Worm (Caenorhabditis elegans) whole organism, L1 larva: Measurements from ENCODE around the gene cyp-35B2.

Source experiments
- C16A3.4 ChIP-seq: fragments of 150-350 bp; optimal IDR thresholded peaks from 2 replicates; lab custom pipeline; 2014; ENCODE audit warnings: missing biosample characterization, missing genetic modification characterization
- ceh-82 ChIP-seq, 3 experiments: fragments of 150-350 bp in 1 of 3; sonication (generic microtip) in 2 of 3; optimal IDR thresholded peaks; 2 replicates each; lab custom pipeline; 2014 to 2017; ENCODE audit warnings: missing biosample characterization in 3 of 3, missing genetic modification characterization in 3 of 3
- elt-3 ChIP-seq, 6 experiments: fragments of 150-350 bp in 1 of 6; sonication (generic microtip); optimal IDR thresholded peaks; 2 replicates each; lab custom pipeline; 2017 to 2018; ENCODE audit warnings: missing biosample characterization in 6 of 6, missing genetic modification characterization in 6 of 6, inconsistent platforms in 1 of 6
- lsy-2 ChIP-seq, 2 experiments: fragments of 150-350 bp; optimal IDR thresholded peaks; 2 replicates each; lab custom pipeline; 2014; ENCODE audit warnings: missing biosample characterization in 2 of 2, missing genetic modification characterization in 2 of 2
- unc-130 ChIP-seq: fragments of 150-350 bp; optimal IDR thresholded peaks from 2 replicates; lab custom pipeline; 2017; ENCODE audit warnings: missing biosample characterization, missing genetic modification characterization, inconsistent platforms

DNA sequence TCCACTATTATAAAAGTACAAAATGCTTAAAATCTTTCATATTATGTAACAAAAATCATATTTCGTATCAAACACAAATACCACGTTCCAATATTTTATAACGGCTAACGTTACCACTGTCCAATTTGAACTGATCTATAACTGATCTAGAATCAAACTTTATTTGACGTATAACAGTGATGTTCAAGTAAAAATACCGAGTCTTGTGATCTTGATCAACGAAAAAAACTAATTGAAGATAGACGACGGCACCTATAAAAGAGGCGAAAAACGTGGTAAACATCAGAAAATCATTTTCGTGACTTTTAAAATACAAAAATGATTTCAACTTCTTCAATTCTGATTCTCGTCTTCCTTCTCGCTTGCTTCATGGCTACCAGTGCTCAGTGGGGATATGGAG is 45.7 kb downstream of the cyp-35B2 start, which contains the start of gene nlp-28:
- TF ChIP-seq lsy-2 (tag; optimal IDR thresholded peaks at IDR 0.05; lab: Kevin White, UChicago) (no peak), ceh-82 (tag; optimal IDR thresholded peaks at IDR 0.05; lab: Kevin White, UChicago) (no peak), unc-130 (tag; lab: Kevin White, UChicago) (no peak), C16A3.4 (tag; lab: Kevin White, UChicago) (no peak), elt-3 (tag; optimal IDR thresholded peaks at IDR 0.05; lab: Kevin White, UChicago) (peak in 1 of 6 experiments; percentile 53)
